Worm (Caenorhabditis elegans) whole organism, L4/young adult: Measurements from ENCODE around the gene F42F12.11.

ENCODE experiments used
- dao-5 ChIP-seq: sonication (generic microtip); optimal IDR thresholded peaks from 2 replicates; lab custom pipeline; 2016; ENCODE audit warnings: missing genotype, missing genetic modification characterization, moderate library complexity, missing compliant biosample characterization
- him-1 ChIP-seq: sonication (generic microtip); optimal IDR thresholded peaks from 2 replicates; lab custom pipeline; 2016; ENCODE audit warnings: missing genotype, missing genetic modification reagents, missing genetic modification characterization, missing compliant biosample characterization

ce11 chrX:12337846-12338490 is 8.9 kb upstream of the F42F12.11 start, which contains the start of gene srd-44:
- TF ChIP-seq him-1 (tag; lab: Kevin White, UChicago) (no peak), dao-5 (no peak)
